Worm (Caenorhabditis elegans) whole organism, late embryonic: ENCODE data around the gene F42G2.5.

Experiments used
- K09A11.1 ChIP-seq: sonication (generic microtip); optimal IDR thresholded peaks from 2 replicates; lab custom pipeline; 2017; ENCODE audit warnings: antibody characterized with exemption, mild to moderate bottlenecking, missing genetic modification characterization, missing compliant biosample characterization; ENCODE audit not compliant: insufficient read depth
- T23F11.4 ChIP-seq: fragments of 200-800 bp; sonication (Bioruptor generic); optimal IDR thresholded peaks from 2 replicates; lab custom pipeline; 2018; ENCODE audit warnings: mild to moderate bottlenecking, missing genetic modification characterization, missing compliant biosample characterization
- Y22D7AL.16 ChIP-seq: sonication (generic microtip); optimal IDR thresholded peaks from 2 replicates; lab custom pipeline; 2016; ENCODE audit warnings: missing genetic modification characterization, missing compliant biosample characterization
- ahr-1 ChIP-seq: sonication (generic microtip); optimal IDR thresholded peaks from 2 replicates; lab custom pipeline; 2016; ENCODE audit warnings: missing genetic modification characterization, missing compliant biosample characterization
- ceh-19 ChIP-seq: fragments of 200-800 bp; sonication (Bioruptor generic); optimal IDR thresholded peaks from 2 replicates; lab custom pipeline; 2018; ENCODE audit warnings: mild to moderate bottlenecking, missing genetic modification characterization, missing compliant biosample characterization
- ceh-24 ChIP-seq: sonication (generic microtip); optimal IDR thresholded peaks from 2 replicates; lab custom pipeline; 2016; ENCODE audit warnings: mild to moderate bottlenecking, missing genetic modification characterization, missing compliant biosample characterization
- ceh-31 ChIP-seq: sonication (generic microtip); optimal IDR thresholded peaks from 2 replicates; lab custom pipeline; 2016; ENCODE audit warnings: missing genetic modification characterization, missing compliant biosample characterization
- ceh-34 ChIP-seq: sonication (generic microtip); optimal IDR thresholded peaks from 2 replicates; lab custom pipeline; 2016; ENCODE audit warnings: mild to moderate bottlenecking, missing genetic modification characterization, missing compliant biosample characterization
- ceh-45 ChIP-seq: fragments of 200-800 bp; sonication (Bioruptor generic); IDR thresholded peaks from 2 replicates; pipeline ENCODE4 v1.3.6; 2022; ENCODE audit warnings: missing genetic modification reagents, missing genetic modification characterization, missing compliant biosample characterization
- che-1 ChIP-seq: sonication (generic microtip); optimal IDR thresholded peaks from 2 replicates; lab custom pipeline; 2016; ENCODE audit warnings: mild to moderate bottlenecking, missing genetic modification characterization, missing compliant biosample characterization
- dmd-4 ChIP-seq: sonication (generic microtip); optimal IDR thresholded peaks from 2 replicates; lab custom pipeline; 2016; ENCODE audit warnings: borderline replicate concordance, missing genetic modification characterization, missing compliant biosample characterization
- dve-1 ChIP-seq: sonication (generic microtip); optimal IDR thresholded peaks from 2 replicates; lab custom pipeline; 2017; ENCODE audit warnings: antibody characterized with exemption, mild to moderate bottlenecking, missing genetic modification characterization, missing compliant biosample characterization
- eyg-1 ChIP-seq: sonication (generic microtip); optimal IDR thresholded peaks from 2 replicates; lab custom pipeline; 2016; ENCODE audit warnings: missing genotype, missing genetic modification characterization, missing compliant biosample characterization
- gmeb-2 ChIP-seq: sonication (generic microtip); optimal IDR thresholded peaks from 2 replicates; lab custom pipeline; 2016; ENCODE audit warnings: missing genetic modification characterization, inconsistent platforms, missing compliant biosample characterization
- hlh-15 ChIP-seq: sonication (generic microtip); optimal IDR thresholded peaks from 2 replicates; lab custom pipeline; 2016; ENCODE audit warnings: missing genetic modification characterization, missing compliant biosample characterization
- hlh-8 ChIP-seq: sonication (generic microtip); optimal IDR thresholded peaks from 2 replicates; lab custom pipeline; 2016; ENCODE audit warnings: missing genotype, missing genetic modification characterization, missing compliant biosample characterization
- lin-11 ChIP-seq: fragments of 200-800 bp; sonication (Bioruptor generic); optimal IDR thresholded peaks from 2 replicates; lab custom pipeline; 2018; ENCODE audit warnings: mild to moderate bottlenecking, missing genetic modification characterization, missing compliant biosample characterization
- mec-3 ChIP-seq: sonication (generic microtip); optimal IDR thresholded peaks from 2 replicates; lab custom pipeline; 2016; ENCODE audit warnings: borderline replicate concordance, missing genetic modification characterization, missing compliant biosample characterization
- nfya-1 ChIP-seq: sonication (generic microtip); optimal IDR thresholded peaks from 2 replicates; lab custom pipeline; 2017; ENCODE audit warnings: missing genetic modification characterization, mild to moderate bottlenecking, missing compliant biosample characterization, antibody characterized with exemption, moderate library complexity
- npax-4 ChIP-seq: sonication (generic microtip); optimal IDR thresholded peaks from 2 replicates; lab custom pipeline; 2016; ENCODE audit warnings: missing genetic modification characterization, missing compliant biosample characterization
- odd-2 ChIP-seq: sonication (generic microtip); optimal IDR thresholded peaks from 2 replicates; lab custom pipeline; 2017; ENCODE audit warnings: antibody characterized with exemption, mild to moderate bottlenecking, missing genetic modification characterization, missing compliant biosample characterization
- pha-2 ChIP-seq: sonication (generic microtip); optimal IDR thresholded peaks from 2 replicates; lab custom pipeline; 2017; ENCODE audit warnings: mild to moderate bottlenecking, missing genetic modification characterization, missing compliant biosample characterization
- pqm-1 ChIP-seq: sonication (generic microtip); optimal IDR thresholded peaks from 2 replicates; lab custom pipeline; 2016; ENCODE audit warnings: missing genetic modification characterization, missing compliant biosample characterization
- pros-1 ChIP-seq: fragments of 150-350 bp; optimal IDR thresholded peaks from 2 replicates; lab custom pipeline; 2014; ENCODE audit warnings: missing biosample characterization, missing genetic modification reagents, missing genetic modification characterization
- ref-2 ChIP-seq: sonication (generic microtip); optimal IDR thresholded peaks from 2 replicates; lab custom pipeline; 2016; ENCODE audit warnings: missing genetic modification characterization, missing compliant biosample characterization
- sdc-2 ChIP-seq: sonication (generic microtip); optimal IDR thresholded peaks from 2 replicates; lab custom pipeline; 2016; ENCODE audit warnings: missing genotype, missing genetic modification characterization, missing compliant biosample characterization
- sox-2 ChIP-seq: fragments of 200-800 bp; sonication (Bioruptor generic); IDR thresholded peaks from 2 replicates; pipeline ENCODE4 v1.3.6; 2022; ENCODE audit warnings: missing genetic modification reagents, missing genetic modification characterization, missing compliant biosample characterization
- syd-9 ChIP-seq: sonication (generic microtip); optimal IDR thresholded peaks from 2 replicates; lab custom pipeline; 2016; ENCODE audit warnings: mild to moderate bottlenecking, missing genetic modification characterization, moderate library complexity, missing compliant biosample characterization
- tbx-7 ChIP-seq: sonication (generic microtip); optimal IDR thresholded peaks from 2 replicates; lab custom pipeline; 2016; ENCODE audit warnings: missing genotype, missing genetic modification characterization, missing compliant biosample characterization
- unc-3 ChIP-seq, 2 experiments: fragments of 200-800 bp in 1 of 2; sonication (Bioruptor generic) in 1 of 2; sonication (generic microtip) in 1 of 2; conservative IDR thresholded peaks in 1 of 2; optimal IDR thresholded peaks in 1 of 2; 2 replicates each; pipeline versions ENCODE4 v1.3.6 to Lab custom; 2016 to 2022; ENCODE audit warnings: missing compliant biosample characterization in 2 of 2, missing genetic modification characterization in 2 of 2, missing genetic modification reagents in 1 of 2
- unc-42 ChIP-seq: sonication (generic microtip); optimal IDR thresholded peaks from 2 replicates; lab custom pipeline; 2016; ENCODE audit warnings: missing genotype, missing genetic modification characterization, missing compliant biosample characterization
- unc-55 ChIP-seq: sonication (generic microtip); optimal IDR thresholded peaks from 2 replicates; lab custom pipeline; 2017; ENCODE audit warnings: missing biosample characterization, missing genetic modification reagents, missing genetic modification characterization
- zip-5 ChIP-seq: sonication (generic microtip); optimal IDR thresholded peaks from 2 replicates; lab custom pipeline; 2016; ENCODE audit warnings: missing genetic modification characterization, missing compliant biosample characterization
- ztf-16 ChIP-seq: sonication (generic microtip); optimal IDR thresholded peaks from 2 replicates; lab custom pipeline; 2017; ENCODE audit warnings: missing genetic modification characterization, missing compliant biosample characterization

F42G2.5 gene

ce11 chrII:2411555-2411954, 6.2 kb downstream of the F42G2.5 start:
- no peak for TF ChIP-seq pros-1 (tag; lab: Kevin White, UChicago)
- TF ChIP-seq zip-5 (tag; lab: Kevin White, UChicago) = no peak
- no peak for TF ChIP-seq T23F11.4 (GFP tag; lab: Kevin White, UChicago)
- no peak for TF ChIP-seq unc-42 (tag; lab: Kevin White, UChicago)
- TF ChIP-seq unc-55 = no peak
- TF ChIP-seq odd-2 (tag; lab: Kevin White, UChicago) = no peak
- no peak for TF ChIP-seq ceh-31 (tag; lab: Kevin White, UChicago)
- TF ChIP-seq npax-4 (tag; lab: Kevin White, UChicago) = no peak
- TF ChIP-seq nfya-1 (tag; lab: Kevin White, UChicago) = no peak
- TF ChIP-seq Y22D7AL.16 (tag; lab: Kevin White, UChicago) = no peak
- TF ChIP-seq mec-3 (tag; lab: Kevin White, UChicago) = no peak
- no peak for TF ChIP-seq ceh-19 (GFP tag; lab: Kevin White, UChicago)

- TF ChIP-seq pha-2 (no peak), hlh-8 (tag; lab: Kevin White, UChicago) (no peak)
- TF ChIP-seq, all 69 proteins: peak for 0
Observed at ce11 chrII:2411093-2411492, 6.7 kb downstream of the F42G2.5 start.

- TF ChIP-seq ref-2 (tag; lab: Kevin White, UChicago) (no peak), unc-3 (GFP tag; conservative IDR thresholded peaks at IDR 0.05; lab: Robert Waterston, UW) (no peak), unc-3 (tag; optimal IDR thresholded peaks at IDR 0.05; lab: Kevin White, UChicago) (no peak), hlh-15 (tag; lab: Kevin White, UChicago) (no peak), pqm-1 (tag; lab: Kevin White, UChicago) (no peak), ceh-34 (tag; lab: Kevin White, UChicago) (no peak), eyg-1 (no peak), sox-2 (GFP tag; lab: Robert Waterston, UW) (no peak), gmeb-2 (no peak), ceh-45 (GFP tag; lab: Robert Waterston, UW) (no peak), pha-2 (no peak), zip-5 (tag; lab: Kevin White, UChicago) (no peak), syd-9 (tag; lab: Kevin White, UChicago) (no peak), tbx-7 (tag; lab: Kevin White, UChicago) (no peak), che-1 (no peak)
- TF ChIP-seq, all 69 proteins: peak for 0
Observed at ce11 chrII:2403984-2404383, 13.8 kb downstream of the F42G2.5 start, which contains the start of gene F16G10.1. Gene F16G10.1 (plus strand): TSS chrII:2404284.

- TF ChIP-seq nfya-1 (tag; lab: Kevin White, UChicago) (no peak), lin-11 (tag; lab: Kevin White, UChicago) (no peak), npax-4 (tag; lab: Kevin White, UChicago) (no peak), ztf-16 (tag; lab: Kevin White, UChicago) (no peak), sdc-2 (tag; lab: Kevin White, UChicago) (no peak), ceh-24 (no peak), hlh-15 (tag; lab: Kevin White, UChicago) (no peak), T23F11.4 (GFP tag; lab: Kevin White, UChicago) (no peak), dmd-4 (tag; lab: Kevin White, UChicago) (no peak), ahr-1 (tag; lab: Kevin White, UChicago) (no peak), sox-2 (GFP tag; lab: Robert Waterston, UW) (no peak), dve-1 (tag; lab: Kevin White, UChicago) (no peak), K09A11.1 (tag; lab: Kevin White, UChicago) (no peak), unc-42 (tag; lab: Kevin White, UChicago) (no peak)
- TF ChIP-seq, all 69 proteins: peak for 0
Observed at ce11 chrII:2399810-2400209, 18.0 kb downstream of the F42G2.5 start.
